Worm (Caenorhabditis elegans): ENCODE data around the gene idpb-5.

DNA sequence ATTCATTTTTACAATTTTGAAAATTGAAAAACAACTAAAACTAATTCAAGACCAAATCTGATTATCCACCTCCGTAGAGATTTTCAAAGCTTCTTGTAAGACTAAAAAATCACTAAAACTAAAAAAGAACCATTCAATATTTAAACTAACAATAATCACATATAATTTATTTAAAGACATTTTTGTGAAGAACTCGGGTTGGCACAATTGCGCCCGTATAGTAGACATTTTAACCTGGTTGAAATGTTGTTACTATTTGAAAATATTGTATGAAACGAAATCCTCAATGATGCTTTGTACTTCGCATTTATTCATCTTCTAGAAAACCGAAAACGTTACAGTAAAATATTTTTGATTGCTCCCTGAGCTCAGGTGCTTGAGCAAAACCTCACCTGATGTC, 16.7 kb downstream of the idpb-5 start:
- TF ChIP-seq lin-26 (GFP tag; IDR thresholded peaks at IDR 0.05) (no peak), egl-44 (GFP tag; IDR thresholded peaks at IDR 0.05) (no peak), T07F8.4 (tag; optimal IDR thresholded peaks at IDR 0.05) (no peak), ztf-3 (GFP tag; optimal IDR thresholded peaks at IDR 0.05) (no peak)
